Fruit fly (Drosophila melanogaster) whole organism, pupa: ENCODE results near the gene drd.

Experiments used
- CG10348 ChIP-seq: fragments of 200-800 bp; sonication (Bioruptor generic); IDR thresholded peaks from 2 replicates; pipeline ENCODE4 v1.3.6; 2022; ENCODE audit warnings: missing biosample characterization, missing genetic modification characterization
- CG12605 ChIP-seq: fragments of 200-800 bp; sonication (Bioruptor generic); IDR thresholded peaks from 2 replicates; pipeline ENCODE4 v1.3.6; 2022; ENCODE audit warnings: missing biosample characterization, missing genetic modification characterization
- CG13204 ChIP-seq: fragments of 200-800 bp; sonication (Bioruptor generic); optimal IDR thresholded peaks from 2 replicates; lab custom pipeline; 2018; ENCODE audit warnings: missing biosample characterization, mild to moderate bottlenecking, missing genetic modification characterization, moderate library complexity
- CG14655 ChIP-seq: fragments of 200-800 bp; sonication (Bioruptor generic); optimal IDR thresholded peaks from 3 replicates; lab custom pipeline; 2017; ENCODE audit warnings: mild to moderate bottlenecking, missing biosample characterization, missing genetic modification reagents, missing genetic modification characterization
- CG15710 ChIP-seq: fragments of 200-800 bp; sonication (Bioruptor generic); optimal IDR thresholded peaks from 2 replicates; lab custom pipeline; 2018; ENCODE audit warnings: missing biosample characterization, mild to moderate bottlenecking, missing genetic modification characterization, moderate library complexity
- CG17806 ChIP-seq: fragments of 200-800 bp; sonication (Bioruptor generic); optimal IDR thresholded peaks from 2 replicates; lab custom pipeline; 2018; ENCODE audit warnings: missing biosample characterization, mild to moderate bottlenecking, missing genetic modification characterization, moderate library complexity
- CG32121 ChIP-seq: fragments of 200-800 bp; sonication (Bioruptor generic); IDR thresholded peaks from 2 replicates; pipeline ENCODE4 v1.3.6; 2022; ENCODE audit warnings: missing biosample characterization, missing genetic modification characterization
- CG34367 ChIP-seq: fragments of 200-800 bp; sonication (Bioruptor generic); optimal IDR thresholded peaks from 2 replicates; lab custom pipeline; 2018; ENCODE audit warnings: missing biosample characterization, mild to moderate bottlenecking, missing genetic modification characterization
- CG4496 ChIP-seq: fragments of 200-800 bp; sonication (Bioruptor generic); IDR thresholded peaks from 3 replicates; pipeline ENCODE4 v1.3.6; 2022; ENCODE audit warnings: missing biosample characterization, missing genetic modification characterization
- CG8159 ChIP-seq: fragments of 200-800 bp; sonication (Bioruptor generic); optimal IDR thresholded peaks from 3 replicates; lab custom pipeline; 2018; ENCODE audit warnings: missing biosample characterization, mild to moderate bottlenecking, missing genetic modification characterization, moderate library complexity
- CG8301 ChIP-seq: fragments of 200-800 bp; sonication (Bioruptor generic); optimal IDR thresholded peaks from 2 replicates; lab custom pipeline; 2018; ENCODE audit warnings: missing biosample characterization, mild to moderate bottlenecking, missing genetic modification characterization
- CG9948 ChIP-seq: fragments of 200-800 bp; sonication (Bioruptor generic); optimal IDR thresholded peaks from 2 replicates; lab custom pipeline; 2018; ENCODE audit warnings: missing biosample characterization, mild to moderate bottlenecking, missing genetic modification characterization, moderate library complexity
- D1 ChIP-seq: fragments of 200-800 bp; sonication (Bioruptor generic); optimal IDR thresholded peaks from 2 replicates; lab custom pipeline; 2018; ENCODE audit warnings: missing biosample characterization, mild to moderate bottlenecking, missing genetic modification characterization, moderate library complexity
- EcR ChIP-seq: fragments of 200-800 bp; sonication (Bioruptor generic); optimal IDR thresholded peaks from 3 replicates; lab custom pipeline; 2019; ENCODE audit warnings: missing biosample characterization, missing genetic modification characterization, mild to moderate bottlenecking, moderate library complexity, missing genetic modification reagents
- Ets98B ChIP-seq: fragments of 200-800 bp; sonication (Bioruptor generic); IDR thresholded peaks from 2 replicates; pipeline ENCODE4 v1.3.6; 2022; ENCODE audit warnings: missing biosample characterization, missing genetic modification characterization
- Pif1A ChIP-seq: fragments of 200-800 bp; sonication (Bioruptor generic); optimal IDR thresholded peaks from 3 replicates; lab custom pipeline; 2016; ENCODE audit warnings: missing biosample characterization, missing genetic modification characterization
- Pif1B ChIP-seq: fragments of 200-800 bp; sonication (Bioruptor generic); optimal IDR thresholded peaks from 3 replicates; lab custom pipeline; 2016; ENCODE audit warnings: missing biosample characterization, missing genetic modification characterization
- Snoo ChIP-seq: fragments of 200-800 bp; sonication (Bioruptor generic); optimal IDR thresholded peaks from 3 replicates; lab custom pipeline; 2017; ENCODE audit warnings: missing biosample characterization, mild to moderate bottlenecking, missing genetic modification characterization, inconsistent platforms
- fd96Ca ChIP-seq: fragments of 200-800 bp; sonication (Bioruptor generic); IDR thresholded peaks from 3 replicates; pipeline ENCODE4 v1.3.6; 2022; ENCODE audit warnings: missing biosample characterization, missing genetic modification characterization
- gl ChIP-seq: fragments of 200-800 bp; sonication (Bioruptor generic); optimal IDR thresholded peaks from 2 replicates; lab custom pipeline; 2018; ENCODE audit warnings: missing biosample characterization, mild to moderate bottlenecking, missing genetic modification characterization
- rn ChIP-seq: fragments of 200-800 bp; sonication (Bioruptor generic); IDR thresholded peaks from 2 replicates; pipeline ENCODE4 v1.3.6; 2022; ENCODE audit warnings: missing biosample characterization, missing genetic modification characterization

Gene drd

dm6 chrX:15079163-15079809 lies 46.3 kb upstream of the drd start:
- TF ChIP-seq rn (GFP tag; lab: Robert Waterston, UW): no peak
- no peak for TF ChIP-seq CG10348 (GFP tag; lab: Robert Waterston, UW)
- TF ChIP-seq Ets98B (GFP tag; lab: Robert Waterston, UW): 0 out of 2 replicates have a peak, but pooled peaks have one; percentile 9
- no peak for TF ChIP-seq CG17806 (tag; lab: Kevin White, UChicago)
- no peak for TF ChIP-seq EcR (GFP tag; lab: Kevin White, UChicago)
- no peak for TF ChIP-seq CG34367
- TF ChIP-seq CG9948: no peak
- peak; percentile 51 for TF ChIP-seq CG13204 (GFP tag; lab: Kevin White, UChicago)
- TF ChIP-seq CG12605: no peak
- peak; percentile 57 for TF ChIP-seq gl (tag; lab: Kevin White, UChicago)
- peak; percentile 48 for TF ChIP-seq CG14655 (GFP tag; lab: Kevin White, UChicago)
- no peak for TF ChIP-seq CG32121 (GFP tag; lab: Robert Waterston, UW)
- TF ChIP-seq CG8301 (tag; lab: Kevin White, UChicago): no peak
- TF ChIP-seq fd96Ca (GFP tag; lab: Robert Waterston, UW): no peak
- no peak for TF ChIP-seq CG15710
- peak; percentile 40 for TF ChIP-seq Pif1B (GFP tag; lab: Kevin White, UChicago)
- no peak for TF ChIP-seq CG4496 (GFP tag; lab: Robert Waterston, UW)
- no peak for TF ChIP-seq CG8159
- TF ChIP-seq Pif1A (GFP tag; lab: Kevin White, UChicago): peak; percentile 18
- TF ChIP-seq Snoo (tag; lab: Kevin White, UChicago): peak; percentile 31
- TF ChIP-seq D1 (tag; lab: Kevin White, UChicago): no peak

dm6 chrX:15079945-15080344 lies 45.6 kb upstream of the drd start:
- TF ChIP-seq CG12605: peak; percentile 62
- peak; percentile 13 for TF ChIP-seq Pif1A (GFP tag; lab: Kevin White, UChicago)
- TF ChIP-seq Snoo (tag; lab: Kevin White, UChicago): no peak
- TF ChIP-seq CG34367: peak; percentile 26
- peak; percentile 66 for TF ChIP-seq gl (tag; lab: Kevin White, UChicago)
- no peak for TF ChIP-seq CG8159
- no peak for TF ChIP-seq CG10348 (GFP tag; lab: Robert Waterston, UW)
- peak; percentile 14 for TF ChIP-seq CG8301 (tag; lab: Kevin White, UChicago)
- no peak for TF ChIP-seq fd96Ca (GFP tag; lab: Robert Waterston, UW)
- no peak for TF ChIP-seq rn (GFP tag; lab: Robert Waterston, UW)
- TF ChIP-seq Pif1B (GFP tag; lab: Kevin White, UChicago): peak; percentile 25
- TF ChIP-seq CG9948: no peak
- no peak for TF ChIP-seq CG32121 (GFP tag; lab: Robert Waterston, UW)
- TF ChIP-seq CG13204 (GFP tag; lab: Kevin White, UChicago): peak; percentile 67
- TF ChIP-seq CG4496 (GFP tag; lab: Robert Waterston, UW): peak; percentile 50; the same call in 2 of the 3 replicates
- peak; percentile 24 for TF ChIP-seq CG15710

dm6 chrX:15080780-15081402 lies 44.7 kb upstream of the drd start, which contains the start of gene CG33177:
Gene CG33177, plus strand, starts transcription at chrX:15081367.
- no peak for TF ChIP-seq CG4496 (GFP tag; lab: Robert Waterston, UW)
- TF ChIP-seq rn (GFP tag; lab: Robert Waterston, UW): no peak
- no peak for TF ChIP-seq CG10348 (GFP tag; lab: Robert Waterston, UW)
- TF ChIP-seq CG9948: no peak
- no peak for TF ChIP-seq EcR (GFP tag; lab: Kevin White, UChicago)
- TF ChIP-seq CG8301 (tag; lab: Kevin White, UChicago): no peak
- no peak for TF ChIP-seq CG14655 (GFP tag; lab: Kevin White, UChicago)
- TF ChIP-seq CG34367: no peak
- TF ChIP-seq Pif1B (GFP tag; lab: Kevin White, UChicago): no peak
- no peak for TF ChIP-seq Pif1A (GFP tag; lab: Kevin White, UChicago)
- no peak for TF ChIP-seq Ets98B (GFP tag; lab: Robert Waterston, UW)
- no peak for TF ChIP-seq fd96Ca (GFP tag; lab: Robert Waterston, UW)
- no peak for TF ChIP-seq CG13204 (GFP tag; lab: Kevin White, UChicago)
- TF ChIP-seq gl (tag; lab: Kevin White, UChicago): no peak
- TF ChIP-seq CG12605: no peak
- TF ChIP-seq CG17806 (tag; lab: Kevin White, UChicago): no peak

- TF ChIP-seq CG4496 (GFP tag; lab: Robert Waterston, UW) (0 out of 3 replicates have a peak, but pooled peaks have one; percentile 39), CG10348 (GFP tag; lab: Robert Waterston, UW) (no peak), CG13204 (GFP tag; lab: Kevin White, UChicago) (no peak)
These were observed 42.9 kb upstream of the drd start, which contains the start of gene CG33178 for dm6 chrX:15082681-15083080. Gene CG33178, plus strand, starts transcription at chrX:15082827.

- TF ChIP-seq Pif1B (GFP tag; lab: Kevin White, UChicago) (peak; percentile 58), EcR (GFP tag; lab: Kevin White, UChicago) (no peak), CG13204 (GFP tag; lab: Kevin White, UChicago) (peak; percentile 13), Pif1A (GFP tag; lab: Kevin White, UChicago) (peak; percentile 74), CG12605 (no peak), CG32121 (GFP tag; lab: Robert Waterston, UW) (peak; percentile 31; the same call in 1 of the 2 replicates), fd96Ca (GFP tag; lab: Robert Waterston, UW) (peak; percentile 63; the same call in 2 of the 3 replicates), CG4496 (GFP tag; lab: Robert Waterston, UW) (peak; percentile 21; the same call in 1 of the 3 replicates), CG9948 (peak; percentile 72), CG8159 (peak; percentile 80), CG34367 (peak; percentile 58), CG8301 (tag; lab: Kevin White, UChicago) (peak; percentile 66), Ets98B (GFP tag; lab: Robert Waterston, UW) (peak; percentile 38), D1 (tag; lab: Kevin White, UChicago) (peak; percentile 22), rn (GFP tag; lab: Robert Waterston, UW) (no peak), Snoo (tag; lab: Kevin White, UChicago) (peak; percentile 61), CG14655 (GFP tag; lab: Kevin White, UChicago) (peak; percentile 82), CG15710 (peak; percentile 78), CG17806 (tag; lab: Kevin White, UChicago) (peak; percentile 57), gl (tag; lab: Kevin White, UChicago) (peak; percentile 15), CG10348 (GFP tag; lab: Robert Waterston, UW) (peak; percentile 62)
- TF ChIP-seq, all 21 proteins: peak for 18
These were observed 40.9 kb upstream of the drd start, which contains the start of gene Cox17 for dm6 chrX:15084580-15085138. Gene Cox17, minus strand, starts transcription at chrX:15084699.
